Fruit fly (Drosophila melanogaster): Measurements from ENCODE around the gene p38c.

Gene p38c

DNA sequence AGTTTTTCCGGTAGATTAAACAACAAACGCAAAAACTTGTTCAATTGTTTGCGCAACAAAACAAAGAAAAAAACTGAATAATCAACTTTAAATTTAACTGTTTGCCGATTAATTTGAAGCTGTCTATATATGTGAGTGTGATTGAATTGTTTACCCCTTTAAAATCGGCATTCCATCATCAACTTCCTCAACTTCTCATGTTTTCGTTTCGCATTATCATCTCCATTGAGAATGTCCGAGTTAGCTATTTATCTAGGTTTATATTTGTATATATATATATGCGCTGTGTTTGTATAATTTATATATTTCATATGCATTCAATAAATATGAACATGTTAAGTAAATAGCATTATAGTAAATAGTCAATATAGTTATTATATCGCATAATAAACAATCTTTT, 47.6 kb downstream of the p38c start (continued):
- TF ChIP-seq gcm (GFP tag; optimal IDR thresholded peaks at IDR 0.05): no peak
- no peak for TF ChIP-seq lilli (GFP tag; optimal IDR thresholded peaks at IDR 0.05)
- TF ChIP-seq pb (GFP tag; optimal IDR thresholded peaks at IDR 0.05): no peak
- TF ChIP-seq ash1 (GFP tag; optimal IDR thresholded peaks at IDR 0.05): no peak
- TF ChIP-seq Nf-YB (GFP tag; optimal IDR thresholded peaks at IDR 0.05): no peak
- no peak for TF ChIP-seq zen2 (GFP tag; IDR thresholded peaks at IDR 0.05; ENCODE audit: partially characterized antibody)
- peak; percentile 8 for TF ChIP-seq Fer2 (tag; optimal IDR thresholded peaks at IDR 0.05)
- TF ChIP-seq CG9609 (GFP tag; optimal IDR thresholded peaks at IDR 0.05): no peak
- TF ChIP-seq CG14667 (GFP tag; IDR thresholded peaks at IDR 0.05): no peak
- no peak for TF ChIP-seq prd (optimal IDR thresholded peaks at IDR 0.05)
- no peak for TF ChIP-seq prd (GFP tag; IDR thresholded peaks at IDR 0.05)
- no peak for TF ChIP-seq Neu2 (GFP tag; optimal IDR thresholded peaks at IDR 0.05; ENCODE audit: borderline replicate concordance)
- no peak for TF ChIP-seq fu2 (GFP tag; optimal IDR thresholded peaks at IDR 0.05)
- TF ChIP-seq HHEX (GFP tag; optimal IDR thresholded peaks at IDR 0.05): peak; percentile 16
- no peak for TF ChIP-seq CG14441 (GFP tag; IDR thresholded peaks at IDR 0.05)
- TF ChIP-seq CkIIα-i1 (GFP tag; IDR thresholded peaks at IDR 0.05): no peak
- no peak for TF ChIP-seq CG11723 (GFP tag; optimal IDR thresholded peaks at IDR 0.05)
- TF ChIP-seq CG13296 (GFP tag; optimal IDR thresholded peaks at IDR 0.05): peak; percentile 52
- no peak for TF ChIP-seq kni (GFP tag; optimal IDR thresholded peaks at IDR 0.05)
- no peak for TF ChIP-seq grau (tag; optimal IDR thresholded peaks at IDR 0.05)
- no peak for TF ChIP-seq CG16813 (GFP tag; IDR thresholded peaks at IDR 0.05; ENCODE audit: partially characterized antibody)
- TF ChIP-seq cg (GFP tag; optimal IDR thresholded peaks at IDR 0.05): no peak
- TF ChIP-seq Bdp1 (GFP tag; optimal IDR thresholded peaks at IDR 0.05): no peak
- TF ChIP-seq CG16863 (GFP tag; optimal IDR thresholded peaks at IDR 0.05): no peak
- TF ChIP-seq CG18764 (GFP tag; optimal IDR thresholded peaks at IDR 0.05): no peak
- no peak for TF ChIP-seq CG4820 (GFP tag; optimal IDR thresholded peaks at IDR 0.05)
- TF ChIP-seq sens (GFP tag): no peak
- peak; percentile 44 for TF ChIP-seq CG15269 (tag; optimal IDR thresholded peaks at IDR 0.05)
- no peak for TF ChIP-seq corto (GFP tag; optimal IDR thresholded peaks at IDR 0.05)
- TF ChIP-seq CG2120 (GFP tag; optimal IDR thresholded peaks at IDR 0.05): no peak
- peak; percentile 46; the same call in 1 of the 2 replicates for TF ChIP-seq Atf6 (GFP tag; IDR thresholded peaks at IDR 0.05)
- TF ChIP-seq shn (GFP tag; optimal IDR thresholded peaks at IDR 0.05): no peak
- TF ChIP-seq Pdp1 (GFP tag; optimal IDR thresholded peaks at IDR 0.05): peak in 1 of 2 experiments; percentile 6
- TF ChIP-seq CG15514 (GFP tag; optimal IDR thresholded peaks at IDR 0.05): peak; percentile 11
- TF ChIP-seq dpn (GFP tag; optimal IDR thresholded peaks at IDR 0.05): no peak
- no peak for TF ChIP-seq hkb (optimal IDR thresholded peaks at IDR 0.05)
- TF ChIP-seq hkb (GFP tag; IDR thresholded peaks at IDR 0.05): no peak
- TF ChIP-seq CG10366 (GFP tag; IDR thresholded peaks at IDR 0.05): no peak
- no peak for TF ChIP-seq nerfin-1 (tag; optimal IDR thresholded peaks at IDR 0.05)
- no peak for TF ChIP-seq Dll (GFP tag; IDR thresholded peaks at IDR 0.05; ENCODE audit: partially characterized antibody)
- peak; percentile 65 for TF ChIP-seq Hmr (GFP tag; optimal IDR thresholded peaks at IDR 0.05)
- TF ChIP-seq Hr3 (GFP tag; optimal IDR thresholded peaks at IDR 0.05): no peak
- no peak for TF ChIP-seq sob (GFP tag; IDR thresholded peaks at IDR 0.05)
- no peak for TF ChIP-seq danr (GFP tag; IDR thresholded peaks at IDR 0.05)
- TF ChIP-seq eve (GFP tag; optimal IDR thresholded peaks at IDR 0.05): no peak
- peak; percentile 32 for TF ChIP-seq CG10543 (GFP tag; optimal IDR thresholded peaks at IDR 0.05)
- no peak for TF ChIP-seq ftz-f1 (GFP tag; optimal IDR thresholded peaks at IDR 0.05)
- TF ChIP-seq CG33213 (GFP tag; optimal IDR thresholded peaks at IDR 0.05): no peak
- no peak for TF ChIP-seq CG33557 (GFP tag; optimal IDR thresholded peaks at IDR 0.05)
- no peak for TF ChIP-seq CG10431 (GFP tag; optimal IDR thresholded peaks at IDR 0.05)
- no peak for TF ChIP-seq Opbp (GFP tag; IDR thresholded peaks at IDR 0.05; ENCODE audit: partially characterized antibody)
- TF ChIP-seq insv (GFP tag; optimal IDR thresholded peaks at IDR 0.05): no peak

Measured in whole organism, embryonic.